Fruit fly (Drosophila melanogaster) whole organism, embryonic: ENCODE results near the gene Gr97a.

Source experiments
- Abd-B ChIP-seq: fragments of 200-800 bp; sonication (Bioruptor generic); optimal IDR thresholded peaks from 2 replicates; lab custom pipeline; 2018; ENCODE audit warnings: missing biosample characterization, mild to moderate bottlenecking, missing genetic modification characterization, moderate library complexity
- Atf-2 ChIP-seq: fragments of 200-800 bp; sonication (Bioruptor generic); optimal IDR thresholded peaks from 2 replicates; lab custom pipeline; 2016; ENCODE audit warnings: missing biosample characterization, missing genetic modification characterization
- Blimp-1 ChIP-seq: fragments of 200-800 bp; sonication (Bioruptor generic); optimal IDR thresholded peaks from 3 replicates; lab custom pipeline; 2018; ENCODE audit warnings: missing biosample characterization, missing genetic modification characterization, mild to moderate bottlenecking, moderate library complexity, missing genetic modification reagents
- CG10147 ChIP-seq: fragments of 200-800 bp; sonication (Bioruptor generic); optimal IDR thresholded peaks from 2 replicates; lab custom pipeline; 2019; ENCODE audit warnings: missing biosample characterization, mild to moderate bottlenecking, missing genetic modification characterization, moderate library complexity
- CG12769 ChIP-seq: fragments of 200-800 bp; sonication (Bioruptor generic); optimal IDR thresholded peaks from 2 replicates; lab custom pipeline; 2019; ENCODE audit warnings: missing biosample characterization, mild to moderate bottlenecking, missing genetic modification characterization, moderate library complexity
- CG13296 ChIP-seq: fragments of 200-800 bp; sonication (Bioruptor generic); optimal IDR thresholded peaks from 3 replicates; lab custom pipeline; 2018; ENCODE audit warnings: missing biosample characterization, mild to moderate bottlenecking, missing genetic modification characterization
- CG14050 ChIP-seq: fragments of 200-800 bp; sonication (Bioruptor generic); IDR thresholded peaks from 3 replicates; pipeline ENCODE4 v1.3.6; 2022; ENCODE audit warnings: missing biosample characterization, missing genetic modification characterization
- CG1529 ChIP-seq: fragments of 200-800 bp; sonication (Bioruptor generic); optimal IDR thresholded peaks from 3 replicates; lab custom pipeline; 2018; ENCODE audit warnings: missing biosample characterization, missing genetic modification characterization
- CG16813 ChIP-seq: fragments of 200-800 bp; sonication (Bioruptor generic); IDR thresholded peaks from 3 replicates; pipeline ENCODE4 v1.3.6; 2022; ENCODE audit warnings: missing biosample characterization, missing genetic modification characterization; ENCODE audit not compliant: partially characterized antibody
- CG2889 ChIP-seq: fragments of 200-800 bp; sonication (Bioruptor generic); IDR thresholded peaks from 3 replicates; pipeline ENCODE4 v1.3.6; 2022; ENCODE audit warnings: missing biosample characterization, missing genetic modification characterization
- CG42726 ChIP-seq: fragments of 200-800 bp; sonication (Bioruptor generic); IDR thresholded peaks from 2 replicates; pipeline ENCODE4 v1.3.6; 2022; ENCODE audit warnings: missing biosample characterization, missing genetic modification characterization; ENCODE audit not compliant: partially characterized antibody
- CG4282 ChIP-seq: fragments of 200-800 bp; sonication (Bioruptor generic); optimal IDR thresholded peaks from 2 replicates; lab custom pipeline; 2016; ENCODE audit warnings: missing biosample characterization, missing genetic modification characterization
- CG5180 ChIP-seq: fragments of 200-800 bp; sonication (Bioruptor generic); optimal IDR thresholded peaks from 3 replicates; lab custom pipeline; 2017; ENCODE audit warnings: missing biosample characterization, missing genetic modification characterization, mild to moderate bottlenecking, moderate library complexity, missing genetic modification reagents
- CG6683 ChIP-seq: fragments of 200-800 bp; sonication (Bioruptor generic); optimal IDR thresholded peaks from 2 replicates; lab custom pipeline; 2017; ENCODE audit warnings: missing biosample characterization, mild to moderate bottlenecking, missing genetic modification characterization, missing genetic modification reagents
- CG8281 ChIP-seq: fragments of 200-800 bp; sonication (Bioruptor generic); optimal IDR thresholded peaks from 2 replicates; lab custom pipeline; 2018; ENCODE audit warnings: missing biosample characterization, mild to moderate bottlenecking, missing genetic modification characterization, moderate library complexity
- CG8290 ChIP-seq, 3 experiments: fragments of 200-800 bp; sonication (Bioruptor generic); optimal IDR thresholded peaks; 2 replicates each; lab custom pipeline; 2016 to 2019; ENCODE audit warnings: missing biosample characterization in 3 of 3, missing genetic modification characterization in 3 of 3, mild to moderate bottlenecking in 2 of 3, moderate library complexity in 1 of 3
- CTCF ChIP-seq: fragments of 200-800 bp; sonication (Bioruptor generic); optimal IDR thresholded peaks from 2 replicates; lab custom pipeline; 2017; ENCODE audit warnings: missing biosample characterization, mild to moderate bottlenecking, missing genetic modification characterization, moderate library complexity
- D19A ChIP-seq: fragments of 200-800 bp; optimal IDR thresholded peaks from 3 replicates; lab custom pipeline; 2019; ENCODE audit warnings: missing biosample characterization, mild to moderate bottlenecking, missing genetic modification characterization, moderate library complexity
- D19B ChIP-seq: fragments of 200-800 bp; sonication (Bioruptor generic); optimal IDR thresholded peaks from 2 replicates; lab custom pipeline; 2017; ENCODE audit warnings: missing biosample characterization, mild to moderate bottlenecking, missing genetic modification characterization
- Dip2 ChIP-seq: fragments of 200-800 bp; sonication (Bioruptor generic); IDR thresholded peaks from 2 replicates; pipeline ENCODE4 v1.3.6; 2022; ENCODE audit warnings: missing biosample characterization, missing genetic modification characterization
- Dp ChIP-seq: fragments of 200-800 bp; sonication (Bioruptor generic); optimal IDR thresholded peaks from 2 replicates; lab custom pipeline; 2018; ENCODE audit warnings: missing biosample characterization, mild to moderate bottlenecking, missing genetic modification characterization, moderate library complexity
- Hmx ChIP-seq: fragments of 200-800 bp; sonication (Bioruptor generic); optimal IDR thresholded peaks from 2 replicates; lab custom pipeline; 2016; ENCODE audit warnings: missing biosample characterization, missing genetic modification characterization
- Hr3 ChIP-seq: fragments of 200-800 bp; sonication (Bioruptor generic); optimal IDR thresholded peaks from 3 replicates; lab custom pipeline; 2016; ENCODE audit warnings: missing biosample characterization, missing genetic modification characterization
- Hsf ChIP-seq: fragments of 200-800 bp; sonication (Bioruptor generic); optimal IDR thresholded peaks from 3 replicates; lab custom pipeline; 2016; ENCODE audit warnings: missing biosample characterization, missing genetic modification characterization
- Jarid2 ChIP-seq: fragments of 200-800 bp; sonication (Bioruptor generic); optimal IDR thresholded peaks from 3 replicates; lab custom pipeline; 2017; ENCODE audit warnings: mild to moderate bottlenecking, missing biosample characterization, missing genetic modification reagents, missing genetic modification characterization
- Lpt ChIP-seq: fragments of >200 bp; optimal IDR thresholded peaks from 2 replicates; lab custom pipeline; 2018; ENCODE audit warnings: missing biosample characterization, missing genetic modification characterization
- Med ChIP-seq: fragments of 200-800 bp; sonication (Bioruptor generic); peaks from one replicate; lab custom pipeline; 2016; ENCODE audit warnings: missing biosample characterization, missing genetic modification characterization, mild to moderate bottlenecking, inconsistent platforms, moderate library complexity
- Meics ChIP-seq: fragments of 200-800 bp; sonication (Bioruptor generic); optimal IDR thresholded peaks from 2 replicates; lab custom pipeline; 2017; ENCODE audit warnings: missing biosample characterization, mild to moderate bottlenecking, missing genetic modification characterization
- Neu2 ChIP-seq: fragments of 200-800 bp; sonication (Bioruptor generic); optimal IDR thresholded peaks from 3 replicates; lab custom pipeline; 2016; ENCODE audit warnings: missing biosample characterization, missing genetic modification characterization, borderline replicate concordance
- Nf-YA ChIP-seq: fragments of 200-800 bp; sonication (Bioruptor generic); IDR thresholded peaks from 2 replicates; pipeline ENCODE4 v1.3.6; 2022; ENCODE audit warnings: missing biosample characterization, missing genetic modification characterization
- Pdp1 ChIP-seq, 2 experiments: fragments of 200-800 bp; sonication (Bioruptor generic); optimal IDR thresholded peaks; 3 replicates each; lab custom pipeline; 2016; ENCODE audit warnings: missing biosample characterization in 2 of 2, missing genetic modification characterization in 2 of 2, mild to moderate bottlenecking in 1 of 2, moderate library complexity in 1 of 2
- Sox100B ChIP-seq: fragments of 200-800 bp; sonication (Bioruptor generic); optimal IDR thresholded peaks from 3 replicates; lab custom pipeline; 2018; ENCODE audit warnings: missing biosample characterization, mild to moderate bottlenecking, missing genetic modification characterization
- Xbp1 ChIP-seq: fragments of 200-800 bp; sonication (Bioruptor generic); optimal IDR thresholded peaks from 3 replicates; lab custom pipeline; 2016; ENCODE audit warnings: missing biosample characterization, mild to moderate bottlenecking, missing genetic modification characterization
- ara ChIP-seq: fragments of 200-800 bp; sonication (Bioruptor generic); IDR thresholded peaks from 2 replicates; pipeline ENCODE4 v1.3.6; 2022; ENCODE audit warnings: missing biosample characterization, missing genetic modification characterization
- bcd ChIP-seq: fragments of 200-800 bp; sonication (Bioruptor generic); optimal IDR thresholded peaks from 2 replicates; lab custom pipeline; 2017; ENCODE audit warnings: missing biosample characterization, mild to moderate bottlenecking, missing genetic modification characterization
- crc ChIP-seq: fragments of 200-800 bp; sonication (Bioruptor generic); optimal IDR thresholded peaks from 2 replicates; lab custom pipeline; 2016; ENCODE audit warnings: missing biosample characterization, missing genetic modification characterization
- dan ChIP-seq: fragments of 200-800 bp; sonication (Bioruptor generic); IDR thresholded peaks from 2 replicates; pipeline ENCODE4 v1.3.6; 2022; ENCODE audit warnings: missing biosample characterization, missing genetic modification characterization
- disco-r ChIP-seq: fragments of 200-800 bp; sonication (Bioruptor generic); optimal IDR thresholded peaks from 2 replicates; lab custom pipeline; 2016; ENCODE audit warnings: missing biosample characterization, missing genetic modification characterization
- esg ChIP-seq: fragments of 200-800 bp; sonication (Bioruptor generic); conservative IDR thresholded peaks from 2 replicates; pipeline ENCODE4 v1.3.6; 2022; ENCODE audit warnings: missing biosample characterization, missing genetic modification characterization
- fd3F ChIP-seq: fragments of 200-800 bp; sonication (Bioruptor generic); optimal IDR thresholded peaks from 2 replicates; lab custom pipeline; 2018; ENCODE audit warnings: missing biosample characterization, mild to moderate bottlenecking, missing genetic modification characterization, moderate library complexity
- hkb ChIP-seq, 2 experiments: fragments of 200-800 bp in 1 of 2; fragments of >200 bp in 1 of 2; sonication (Bioruptor generic) in 1 of 2; IDR thresholded peaks in 1 of 2; optimal IDR thresholded peaks in 1 of 2; 2 replicates each; pipeline versions ENCODE4 v1.3.6 to Lab custom; 2017 to 2022; ENCODE audit warnings: missing biosample characterization in 1 of 2, missing genetic modification characterization in 1 of 2
- nerfin-2 ChIP-seq: fragments of 200-800 bp; sonication (Bioruptor generic); IDR thresholded peaks from 2 replicates; pipeline ENCODE4 v1.3.6; 2022; ENCODE audit warnings: missing biosample characterization, missing genetic modification characterization; ENCODE audit not compliant: partially characterized antibody
- odd ChIP-seq: fragments of 200-800 bp; sonication (Bioruptor generic); optimal IDR thresholded peaks from 2 replicates; lab custom pipeline; 2017; ENCODE audit warnings: missing biosample characterization, mild to moderate bottlenecking, missing genetic modification characterization
- p53 ChIP-seq: fragments of 200-800 bp; sonication (Bioruptor generic); optimal IDR thresholded peaks from 2 replicates; lab custom pipeline; 2016; ENCODE audit warnings: missing biosample characterization, missing genetic modification characterization
- peb ChIP-seq: fragments of 200-800 bp; sonication (Bioruptor generic); IDR thresholded peaks from 2 replicates; pipeline ENCODE4 v1.3.6; 2022; ENCODE audit warnings: missing biosample characterization, missing genetic modification characterization
- pzg ChIP-seq: fragments of 200-800 bp; sonication (Bioruptor generic); optimal IDR thresholded peaks from 3 replicates; lab custom pipeline; 2018; ENCODE audit warnings: missing biosample characterization, mild to moderate bottlenecking, missing genetic modification characterization, moderate library complexity
- repo ChIP-seq: fragments of 200-800 bp; sonication (Bioruptor generic); optimal IDR thresholded peaks from 2 replicates; lab custom pipeline; 2016; ENCODE audit warnings: missing biosample characterization, missing genetic modification characterization
- tap ChIP-seq: fragments of 200-800 bp; optimal IDR thresholded peaks from 3 replicates; lab custom pipeline; 2019; ENCODE audit warnings: missing biosample characterization, mild to moderate bottlenecking, missing genetic modification characterization, moderate library complexity
- usp ChIP-seq: fragments of >200 bp; optimal IDR thresholded peaks from 2 replicates; lab custom pipeline; 2017; ENCODE audit warnings: missing biosample characterization, missing genetic modification characterization

The Gr97a gene

DNA sequence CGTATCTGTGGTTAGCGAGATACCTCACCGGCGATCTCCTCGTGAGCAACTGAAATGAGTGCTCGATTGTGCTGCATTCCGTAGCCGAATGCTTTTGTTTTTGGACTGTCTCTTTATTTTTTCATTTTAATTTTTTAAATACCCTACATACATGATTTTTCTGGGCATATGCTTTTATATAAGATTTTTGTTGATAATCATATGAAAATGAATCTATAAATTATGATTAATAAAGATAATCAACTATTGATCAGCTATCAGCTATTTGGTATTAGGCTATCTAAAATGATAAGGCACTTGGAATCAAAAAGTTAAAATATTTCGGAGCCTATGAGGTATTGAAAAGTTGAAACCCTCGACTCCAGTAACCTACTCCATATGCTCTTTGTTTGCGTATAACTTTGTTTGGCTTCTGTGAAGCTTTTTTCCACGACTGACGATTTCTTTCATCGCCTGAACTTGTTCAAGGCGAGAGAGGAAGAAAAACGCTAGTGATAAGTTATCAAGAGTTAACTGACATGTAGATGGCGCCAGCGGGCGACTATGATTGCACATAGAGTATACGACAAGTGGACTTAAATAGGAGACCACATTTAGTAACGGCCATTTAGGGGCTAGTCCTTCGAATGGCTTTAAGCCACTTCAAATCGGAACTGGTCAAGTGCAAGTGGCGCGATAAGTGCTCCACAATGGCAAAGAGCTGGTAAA is 23.7 kb upstream of the Gr97a start, which contains the start of gene CG31076 (continued):
- TF ChIP-seq Jarid2 (GFP tag; lab: Kevin White, UChicago) (no peak), CG4282 (GFP tag; lab: Kevin White, UChicago) (no peak), crc (no peak), CG42726 (no peak), CG12769 (peak; percentile 15), Meics (GFP tag; lab: Kevin White, UChicago) (peak; percentile 18), Hr3 (no peak), fd3F (GFP tag; lab: Kevin White, UChicago) (no peak), CG14050 (GFP tag; lab: Robert Waterston, UW) (0 out of 3 replicates have a peak, but pooled peaks have one; percentile 15), Hmx (GFP tag; lab: Kevin White, UChicago) (no peak), Neu2 (GFP tag; lab: Kevin White, UChicago) (no peak), CG16813 (GFP tag; lab: Robert Waterston, UW) (no peak), ara (GFP tag; lab: Robert Waterston, UW) (no peak), bcd (GFP tag; lab: Kevin White, UChicago) (peak; percentile 18), hkb (optimal IDR thresholded peaks at IDR 0.05; lab: Kevin White, UChicago) (no peak), hkb (GFP tag; IDR thresholded peaks at IDR 0.05; lab: Robert Waterston, UW) (no peak), disco-r (GFP tag; lab: Kevin White, UChicago) (no peak), peb (GFP tag; lab: Robert Waterston, UW) (no peak), CG8281 (tag; lab: Kevin White, UChicago) (no peak), tap (tag; lab: Kevin White, UChicago) (no peak), Xbp1 (GFP tag; lab: Kevin White, UChicago) (peak; percentile 11), repo (GFP tag; lab: Kevin White, UChicago) (no peak), D19B (GFP tag; lab: Kevin White, UChicago) (peak; percentile 92), Nf-YA (no peak), Dip2 (GFP tag; lab: Robert Waterston, UW) (peak; percentile 88), pzg (no peak), usp (GFP tag; lab: Kevin White, UChicago) (no peak), Pdp1 (GFP tag; optimal IDR thresholded peaks at IDR 0.05; lab: Kevin White, UChicago) (no peak), CTCF (GFP tag; lab: Kevin White, UChicago) (peak; percentile 92), Atf-2 (GFP tag; lab: Kevin White, UChicago) (no peak), D19A (tag; lab: Kevin White, UChicago) (peak; percentile 86), dan (no peak), Hsf (no peak), Abd-B (GFP tag; lab: Kevin White, UChicago) (no peak), Lpt (no peak), Blimp-1 (GFP tag; lab: Kevin White, UChicago) (peak; percentile 35), CG6683 (GFP tag; lab: Kevin White, UChicago) (no peak), CG8290 (GFP tag; optimal IDR thresholded peaks at IDR 0.05; lab: Kevin White, UChicago) (no peak), CG8290 (tag; optimal IDR thresholded peaks at IDR 0.05; lab: Kevin White, UChicago) (no peak), CG1529 (GFP tag; lab: Kevin White, UChicago) (no peak), nerfin-2 (GFP tag; lab: Robert Waterston, UW) (no peak), esg (GFP tag; lab: Robert Waterston, UW) (no peak), p53 (GFP tag; lab: Kevin White, UChicago) (no peak), Med (GFP tag; lab: Kevin White, UChicago) (no peak), CG13296 (GFP tag; lab: Kevin White, UChicago) (peak; percentile 42), CG5180 (GFP tag; lab: Kevin White, UChicago) (peak; percentile 28), odd (GFP tag; lab: Kevin White, UChicago) (peak; percentile 22), Dp (GFP tag; lab: Kevin White, UChicago) (no peak), CG2889 (no peak), Sox100B (peak; percentile 59), CG10147 (GFP tag; lab: Kevin White, UChicago) (no peak)
